Worm (Caenorhabditis elegans) whole organism, early embryonic: ENCODE data around the gene clec-35.

Source experiments
- F13C5.2 ChIP-seq: sonication (generic microtip); optimal IDR thresholded peaks from 2 replicates; lab custom pipeline; 2017; ENCODE audit warnings: mild to moderate bottlenecking, missing genetic modification characterization, inconsistent platforms, missing compliant biosample characterization
- ama-1 ChIP-seq: fragments of 150-350 bp; optimal IDR thresholded peaks from 2 replicates; lab custom pipeline; 2014
- ceh-13 ChIP-seq: fragments of 200-800 bp; sonication (Bioruptor generic); optimal IDR thresholded peaks from 2 replicates; lab custom pipeline; 2018; ENCODE audit warnings: mild to moderate bottlenecking, missing genetic modification characterization, missing compliant biosample characterization
- ceh-36 ChIP-seq: sonication (generic microtip); optimal IDR thresholded peaks from 2 replicates; lab custom pipeline; 2016; ENCODE audit warnings: missing genetic modification characterization, inconsistent platforms, missing compliant biosample characterization
- flt-1 ChIP-seq: fragments of 200-800 bp; sonication (Bioruptor generic); IDR thresholded peaks from 2 replicates; pipeline ENCODE4 v1.3.6; 2022; ENCODE audit warnings: missing genetic modification characterization, missing compliant biosample characterization
- hmg-4 ChIP-seq: fragments of 200-800 bp; sonication (Bioruptor generic); optimal IDR thresholded peaks from 2 replicates; lab custom pipeline; 2018; ENCODE audit warnings: mild to moderate bottlenecking, missing genetic modification characterization, missing compliant biosample characterization
- hnd-1 ChIP-seq: sonication (generic microtip); optimal IDR thresholded peaks from 2 replicates; lab custom pipeline; 2016; ENCODE audit warnings: missing genetic modification characterization, missing compliant biosample characterization
- pes-1 ChIP-seq: fragments of 200-800 bp; sonication (Bioruptor generic); IDR thresholded peaks from 2 replicates; pipeline ENCODE4 v1.3.6; 2022; ENCODE audit warnings: missing genetic modification reagents, missing genetic modification characterization, missing compliant biosample characterization
- tbx-11 ChIP-seq: fragments of 200-800 bp; sonication (Bioruptor generic); IDR thresholded peaks from 2 replicates; pipeline ENCODE4 v1.3.6; 2022; ENCODE audit warnings: missing genetic modification characterization, missing compliant biosample characterization

DNA sequence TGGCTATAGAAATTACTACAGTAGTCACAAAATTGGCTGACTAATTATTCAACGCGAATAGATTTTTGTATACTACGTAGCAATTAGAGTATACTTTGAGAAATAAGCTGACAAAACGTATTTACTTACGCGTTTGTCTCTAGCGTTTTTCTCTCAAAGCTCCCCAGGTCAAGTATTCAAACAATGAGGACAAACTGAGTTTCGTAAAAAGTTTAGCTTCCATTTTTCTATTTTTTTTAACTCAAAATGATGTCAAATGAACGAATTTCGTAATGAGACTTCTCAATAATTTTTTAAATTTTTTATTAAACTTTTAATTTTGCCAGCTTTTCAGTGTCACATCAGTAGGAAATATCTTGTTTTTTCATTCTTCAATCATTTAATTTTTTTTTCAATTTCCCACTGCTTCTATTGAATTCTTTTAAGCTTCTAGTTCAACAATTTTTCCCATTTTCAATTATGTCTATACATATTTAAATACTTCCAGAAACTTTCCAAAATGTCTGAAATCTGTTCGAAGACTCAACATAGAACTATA lies 35.0 kb upstream of the clec-35 start, which contains the start of the genes ifas-2 and fbxa-44:
- TF ChIP-seq ama-1 (lab: Kevin White, UChicago), result no peak
- TF ChIP-seq flt-1 (GFP tag; lab: Robert Waterston, UW), result no peak
- TF ChIP-seq hnd-1 (tag; lab: Kevin White, UChicago), result no peak
- TF ChIP-seq F13C5.2, result no peak
- no peak for TF ChIP-seq tbx-11
- no peak for TF ChIP-seq ceh-36 (tag; lab: Kevin White, UChicago)
- no peak for TF ChIP-seq hmg-4 (GFP tag; lab: Kevin White, UChicago)
- no peak for TF ChIP-seq ceh-13 (GFP tag; lab: Kevin White, UChicago)
- no peak for TF ChIP-seq pes-1
